Worm (Caenorhabditis elegans): ENCODE measurements around the gene jmjd-2.

DNA sequence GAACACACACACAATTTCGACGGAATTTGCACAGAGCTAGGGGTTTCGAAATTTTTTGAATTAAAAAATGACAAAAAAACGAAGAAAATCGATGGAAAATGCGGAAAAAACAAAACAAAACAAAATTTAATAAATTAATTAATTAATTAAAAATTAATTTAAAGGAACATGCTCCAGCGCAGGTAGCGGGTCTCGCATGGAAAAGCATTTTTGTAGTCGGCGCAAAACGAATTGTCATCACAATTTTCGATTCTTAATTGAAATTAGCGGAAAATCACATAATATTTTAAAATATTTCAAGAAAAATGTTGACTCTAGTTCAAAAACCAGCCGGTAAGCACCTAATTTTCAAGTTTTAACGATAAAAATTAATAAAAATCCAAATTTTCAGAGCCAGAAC, 33.0 kb upstream of the jmjd-2 start, which contains the start of gene Y54G11A.3:
- TF ChIP-seq jun-1 (tag; optimal IDR thresholded peaks at IDR 0.05) (no peak), mml-1 (tag; optimal IDR thresholded peaks at IDR 0.05) (no peak), nhr-43 (tag; optimal IDR thresholded peaks at IDR 0.05; ENCODE audit: poor library complexity, severe bottlenecking) (no peak), ztf-11 (tag; optimal IDR thresholded peaks at IDR 0.05) (no peak), nhr-237 (tag; optimal IDR thresholded peaks at IDR 0.05) (no peak), ztf-4 (tag; optimal IDR thresholded peaks at IDR 0.05) (no peak), nhr-76 (tag; optimal IDR thresholded peaks at IDR 0.05) (no peak), lin-15B (tag; optimal IDR thresholded peaks at IDR 0.05) (no peak), pha-4 (tag; optimal IDR thresholded peaks at IDR 0.05) (no peak)
